Worm (Caenorhabditis elegans) whole organism, L1 larva: ENCODE results near the gene gst-7.

Experiments
- aha-1 ChIP-seq: fragments of 150-350 bp; optimal IDR thresholded peaks from 2 replicates; lab custom pipeline; 2014; ENCODE audit warnings: missing biosample characterization, missing genetic modification characterization
- aly-2 ChIP-seq: fragments of 150-350 bp; optimal IDR thresholded peaks from 2 replicates; lab custom pipeline; 2014; ENCODE audit warnings: missing biosample characterization, missing genetic modification characterization
- ama-1 ChIP-seq: fragments of 150-350 bp; optimal IDR thresholded peaks from 2 replicates; lab custom pipeline; 2014
- ces-1 ChIP-seq: fragments of 150-350 bp; optimal IDR thresholded peaks from 2 replicates; lab custom pipeline; 2014; ENCODE audit warnings: missing biosample characterization, missing genetic modification reagents, missing genetic modification characterization
- fkh-10 ChIP-seq: sonication (generic microtip); optimal IDR thresholded peaks from 2 replicates; lab custom pipeline; 2017; ENCODE audit warnings: missing biosample characterization, missing genetic modification reagents, missing genetic modification characterization
- fos-1 ChIP-seq: fragments of 150-350 bp; optimal IDR thresholded peaks from 2 replicates; lab custom pipeline; 2014; ENCODE audit warnings: missing biosample characterization, missing genetic modification characterization
- jun-1 ChIP-seq: fragments of 150-350 bp; optimal IDR thresholded peaks from 2 replicates; lab custom pipeline; 2014; ENCODE audit warnings: missing biosample characterization, missing genetic modification reagents, missing genetic modification characterization
- lin-15B ChIP-seq: fragments of 150-350 bp; sonication (generic microtip); optimal IDR thresholded peaks from 3 replicates; lab custom pipeline; 2014; ENCODE audit warnings: missing biosample characterization, missing genetic modification characterization
- nhr-85 ChIP-seq: sonication (generic microtip); peaks from one replicate; lab custom pipeline; 2016; ENCODE audit warnings: missing genetic modification characterization, inconsistent platforms, missing compliant biosample characterization
- pqm-1 ChIP-seq: sonication (generic microtip); optimal IDR thresholded peaks from 3 replicates; lab custom pipeline; 2017; ENCODE audit warnings: missing biosample characterization, missing genetic modification characterization
- unc-62 ChIP-seq: fragments of 150-350 bp; optimal IDR thresholded peaks from 2 replicates; lab custom pipeline; 2014; ENCODE audit warnings: missing biosample characterization, missing genetic modification reagents, missing genetic modification characterization

DNA sequence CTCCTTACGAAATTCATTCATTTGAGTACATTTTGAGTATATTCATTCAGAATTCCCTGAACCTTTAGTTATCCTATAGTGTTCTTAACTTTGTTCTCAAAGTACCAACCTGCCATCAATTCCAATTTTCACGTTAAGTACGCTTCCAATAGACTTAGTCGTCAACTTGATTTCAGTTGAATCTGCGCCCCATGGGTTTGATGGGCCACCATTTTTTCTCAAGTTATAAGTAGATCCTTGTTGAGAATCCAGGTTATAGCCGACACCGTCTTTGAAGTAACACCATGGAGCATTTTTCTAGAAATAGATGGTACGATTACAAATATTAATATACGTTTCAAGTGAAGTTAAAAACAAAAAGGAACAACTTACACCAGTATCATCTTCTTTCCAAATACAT lies 42.9 kb downstream of the gst-7 start:
- no peak for TF ChIP-seq fkh-10 (GFP tag; lab: Kevin White, UChicago)
- no peak for TF ChIP-seq nhr-85 (tag; lab: Kevin White, UChicago)
- no peak for TF ChIP-seq ama-1 (lab: Kevin White, UChicago)
- no peak for TF ChIP-seq pqm-1 (tag; lab: Kevin White, UChicago)
- no peak for TF ChIP-seq unc-62 (GFP tag; lab: Kevin White, UChicago)
- TF ChIP-seq ces-1 (GFP tag; lab: Kevin White, UChicago): no peak
- no peak for TF ChIP-seq jun-1 (tag; lab: Kevin White, UChicago)
- TF ChIP-seq lin-15B (tag; lab: Kevin White, UChicago): no peak
- no peak for TF ChIP-seq aha-1
- TF ChIP-seq fos-1 (tag; lab: Kevin White, UChicago): no peak
- no peak for TF ChIP-seq aly-2
